Fruit fly (Drosophila melanogaster): ENCODE results near the gene CtsB.

The CtsB gene

DNA sequence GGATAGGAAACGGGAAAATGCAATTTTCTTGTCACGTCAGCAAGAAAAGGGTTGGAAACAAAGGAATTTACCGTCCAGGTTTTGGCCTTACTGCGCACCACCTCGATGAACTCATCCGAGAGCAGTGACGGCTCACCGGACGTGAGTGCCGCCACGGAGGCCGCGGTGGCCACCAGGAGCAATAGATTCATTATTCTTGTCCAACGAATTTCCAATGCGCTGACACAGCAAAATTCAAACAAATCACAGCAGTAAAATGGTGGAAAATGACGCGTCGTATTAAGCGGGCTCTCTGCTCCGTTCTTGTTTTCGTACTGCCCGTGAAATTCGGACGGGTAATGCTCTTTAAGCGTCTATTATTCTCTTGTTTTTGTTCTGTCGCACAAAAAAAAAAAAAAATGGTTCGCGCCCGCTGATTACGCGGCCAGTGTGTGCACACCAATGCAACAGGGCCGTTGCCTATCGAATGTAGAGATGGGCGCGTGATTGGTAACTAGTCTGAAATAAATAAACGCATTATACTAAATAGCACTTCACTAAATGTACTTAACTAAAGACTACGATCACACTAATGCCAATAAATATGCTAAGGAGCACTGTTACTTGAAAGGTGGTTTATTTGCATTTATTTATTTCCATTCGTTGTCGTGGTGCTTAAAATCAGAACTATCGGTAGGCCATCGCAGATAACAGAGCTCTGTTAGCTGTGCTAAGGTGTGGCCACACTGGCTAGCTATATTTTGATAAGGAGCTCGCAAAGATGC is at the start of gene CtsB, which contains the start of gene amrt (continued):
- TF ChIP-seq Dek (tag; optimal IDR thresholded peaks at IDR 0.05) (peak; percentile 7), bigmax (GFP tag; optimal IDR thresholded peaks at IDR 0.05) (no peak), CG5953 (GFP tag; IDR thresholded peaks at IDR 0.05) (no peak), Rfx (GFP tag; IDR thresholded peaks at IDR 0.05) (peak; percentile 71; the same call in 1 of the 2 replicates), sim (GFP tag; IDR thresholded peaks at IDR 0.05) (no peak), NfI (GFP tag; optimal IDR thresholded peaks at IDR 0.05) (peak; percentile 44), usp (GFP tag; optimal IDR thresholded peaks at IDR 0.05) (no peak), CG42726 (GFP tag; IDR thresholded peaks at IDR 0.05; ENCODE audit: partially characterized antibody) (0 out of 2 replicates have a peak, but pooled peaks have one; percentile 29), CG1792 (GFP tag; optimal IDR thresholded peaks at IDR 0.05) (peak; percentile 42), CG5245 (GFP tag; optimal IDR thresholded peaks at IDR 0.05) (no peak), CG13775 (GFP tag; optimal IDR thresholded peaks at IDR 0.05) (peak; percentile 68), gro (GFP tag; optimal IDR thresholded peaks at IDR 0.05) (peak; percentile 61), ac (GFP tag; optimal IDR thresholded peaks at IDR 0.05) (no peak), Vsx1 (GFP tag; optimal IDR thresholded peaks at IDR 0.05) (no peak), danr (GFP tag; IDR thresholded peaks at IDR 0.05) (no peak), p53 (GFP tag; optimal IDR thresholded peaks at IDR 0.05) (peak; percentile 34), CG18476 (GFP tag; optimal IDR thresholded peaks at IDR 0.05) (no peak), Dip3 (GFP tag; optimal IDR thresholded peaks at IDR 0.05) (peak; percentile 38), croc (GFP tag; conservative IDR thresholded peaks at IDR 0.05) (no peak), Lpt (GFP tag; optimal IDR thresholded peaks at IDR 0.05) (no peak), CG32532 (GFP tag; IDR thresholded peaks at IDR 0.05) (peak; percentile 42; the same call in 1 of the 2 replicates), fu2 (GFP tag; optimal IDR thresholded peaks at IDR 0.05) (peak; percentile 56), PHDP (tag; optimal IDR thresholded peaks at IDR 0.05) (peak; percentile 24), Nf-YA (GFP tag; IDR thresholded peaks at IDR 0.05) (no peak), gem (tag; optimal IDR thresholded peaks at IDR 0.05) (peak; percentile 47), CG13296 (GFP tag; optimal IDR thresholded peaks at IDR 0.05) (no peak), CG1024 (GFP tag; IDR thresholded peaks at IDR 0.05) (no peak), pnt (GFP tag; optimal IDR thresholded peaks at IDR 0.05) (peak; percentile 48), Gsc (GFP tag; IDR thresholded peaks at IDR 0.05) (no peak), tll (GFP tag; optimal IDR thresholded peaks at IDR 0.05) (peak in 1 of 2 experiments; percentile 87), CG1529 (GFP tag; optimal IDR thresholded peaks at IDR 0.05) (no peak), CG12071 (GFP tag; optimal IDR thresholded peaks at IDR 0.05) (no peak), CG4617 (GFP tag; optimal IDR thresholded peaks at IDR 0.05; ENCODE audit: borderline replicate concordance) (peak; percentile 55), sens-2 (GFP tag; IDR thresholded peaks at IDR 0.05) (no peak), kni (GFP tag; optimal IDR thresholded peaks at IDR 0.05) (peak; percentile 58), hbn (GFP tag; IDR thresholded peaks at IDR 0.05; ENCODE audit: partially characterized antibody) (peak; percentile 60), CG10959 (GFP tag; IDR thresholded peaks at IDR 0.05) (no peak), gfzf (GFP tag; optimal IDR thresholded peaks at IDR 0.05) (peak; percentile 28), pzg (GFP tag; optimal IDR thresholded peaks at IDR 0.05) (peak; percentile 68), Xrp1 (GFP tag; IDR thresholded peaks at IDR 0.05) (peak; percentile 9; the same call in 1 of the 2 replicates), CG13287 (GFP tag; IDR thresholded peaks at IDR 0.05; ENCODE audit: partially characterized antibody) (peak; percentile 84), chn (GFP tag; optimal IDR thresholded peaks at IDR 0.05) (peak; percentile 31), CG31365 (tag; optimal IDR thresholded peaks at IDR 0.05) (no peak), CG3995 (GFP tag; optimal IDR thresholded peaks at IDR 0.05) (peak; percentile 43), CG8281 (tag; optimal IDR thresholded peaks at IDR 0.05) (no peak), al (GFP tag; IDR thresholded peaks at IDR 0.05) (peak; percentile 47; the same call in 1 of the 2 replicates), CG8359 (GFP tag; optimal IDR thresholded peaks at IDR 0.05; ENCODE audit: borderline replicate concordance) (no peak), CG7839 (tag; optimal IDR thresholded peaks at IDR 0.05) (peak; percentile 42), crp (GFP tag; optimal IDR thresholded peaks at IDR 0.05) (peak in 1 of 2 experiments; percentile 65)
